Fruit fly (Drosophila melanogaster): Measurements from ENCODE around the gene ac.
A peak's percentile ranks its signal among the peaks of the same experiment; 100 is the strongest.

The ac gene

dm6 chrX:390457-390856 lies 20.6 kb downstream of the ac start:
- TF ChIP-seq OdsH (GFP tag; optimal IDR thresholded peaks at IDR 0.05) (no peak), CG32264 (GFP tag; optimal IDR thresholded peaks at IDR 0.05) (no peak), HLH106 (tag; optimal IDR thresholded peaks at IDR 0.05) (peak; percentile 8), ey (GFP tag; optimal IDR thresholded peaks at IDR 0.05) (peak; percentile 3), lola (GFP tag; optimal IDR thresholded peaks at IDR 0.05) (no peak), fru (GFP tag; optimal IDR thresholded peaks at IDR 0.05) (peak; percentile 19), h (GFP tag; optimal IDR thresholded peaks at IDR 0.05) (peak; percentile 6), Myc (optimal IDR thresholded peaks at IDR 0.05) (no peak), Abd-B (GFP tag; optimal IDR thresholded peaks at IDR 0.05) (no peak), sv (GFP tag; optimal IDR thresholded peaks at IDR 0.05) (no peak), jim (GFP tag; optimal IDR thresholded peaks at IDR 0.05) (no peak), woc (GFP tag; optimal IDR thresholded peaks at IDR 0.05) (no peak), dl (GFP tag; optimal IDR thresholded peaks at IDR 0.05; ENCODE audit: insufficient read depth in 1 of 2, partially characterized antibody in 2 of 2) (no peak), CG9705 (GFP tag; optimal IDR thresholded peaks at IDR 0.05) (no peak), Hr83 (GFP tag; optimal IDR thresholded peaks at IDR 0.05; ENCODE audit: poor library complexity, severe bottlenecking) (no peak), Sp1 (GFP tag; optimal IDR thresholded peaks at IDR 0.05) (no peak), foxo (GFP tag; optimal IDR thresholded peaks at IDR 0.05) (peak in 1 of 2 experiments; percentile 15), N (GFP tag; optimal IDR thresholded peaks at IDR 0.05) (no peak), usp (GFP tag; optimal IDR thresholded peaks at IDR 0.05) (no peak), tai (GFP tag; optimal IDR thresholded peaks at IDR 0.05) (no peak), Dif (GFP tag; optimal IDR thresholded peaks at IDR 0.05; ENCODE audit: partially characterized antibody) (no peak), dmrt93B (GFP tag; optimal IDR thresholded peaks at IDR 0.05) (no peak), Mio (GFP tag; optimal IDR thresholded peaks at IDR 0.05) (no peak), Hnf4 (GFP tag; optimal IDR thresholded peaks at IDR 0.05) (peak; percentile 7), Rel (GFP tag; optimal IDR thresholded peaks at IDR 0.05) (no peak), Rel (tag; optimal IDR thresholded peaks at IDR 0.05) (no peak), GATAd (GFP tag; optimal IDR thresholded peaks at IDR 0.05) (no peak), rgr (GFP tag; optimal IDR thresholded peaks at IDR 0.05) (peak; percentile 11), Hr78 (GFP tag; optimal IDR thresholded peaks at IDR 0.05) (no peak), Vsx2 (GFP tag; optimal IDR thresholded peaks at IDR 0.05; ENCODE audit: partially characterized antibody) (no peak), dsf (GFP tag; optimal IDR thresholded peaks at IDR 0.05; ENCODE audit: borderline replicate concordance) (no peak), brk (GFP tag; optimal IDR thresholded peaks at IDR 0.05) (no peak), br (GFP tag; optimal IDR thresholded peaks at IDR 0.05) (no peak), Jra (GFP tag; optimal IDR thresholded peaks at IDR 0.05) (no peak)

- TF ChIP-seq Vsx2 (GFP tag; optimal IDR thresholded peaks at IDR 0.05; ENCODE audit: partially characterized antibody) (no peak), HLH106 (tag; optimal IDR thresholded peaks at IDR 0.05) (no peak), Jra (GFP tag; optimal IDR thresholded peaks at IDR 0.05) (no peak), pan (optimal IDR thresholded peaks at IDR 0.05) (no peak), h (GFP tag; optimal IDR thresholded peaks at IDR 0.05) (no peak), fru (GFP tag; optimal IDR thresholded peaks at IDR 0.05) (no peak), sv (GFP tag; optimal IDR thresholded peaks at IDR 0.05) (no peak), br (GFP tag; optimal IDR thresholded peaks at IDR 0.05) (no peak), psq (GFP tag; optimal IDR thresholded peaks at IDR 0.05) (no peak), dsf (GFP tag; optimal IDR thresholded peaks at IDR 0.05; ENCODE audit: borderline replicate concordance) (no peak)
These were observed 22.4 kb downstream of the ac start for dm6 chrX:392242-392641.

DNA sequence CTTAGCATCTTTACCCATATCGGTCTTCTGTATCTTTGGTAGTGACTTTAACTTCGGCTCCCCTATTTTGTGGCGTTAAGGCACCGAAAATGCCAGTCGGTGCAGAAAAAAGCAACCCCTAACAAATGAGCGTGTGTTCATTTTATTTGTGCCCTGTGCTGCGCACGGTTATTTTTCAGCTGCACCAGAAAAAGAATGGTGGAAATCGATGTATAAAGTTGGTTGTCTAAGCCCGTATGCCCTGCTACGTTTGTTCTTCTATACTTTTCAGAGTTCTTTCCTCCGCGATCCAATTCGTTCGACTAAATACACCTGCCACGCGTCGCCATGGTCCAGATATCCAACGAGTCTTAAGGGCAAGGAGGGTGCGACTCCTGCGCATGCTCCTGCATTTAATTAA lies 23.1 kb downstream of the ac start:
- no peak for TF ChIP-seq Abd-B (GFP tag; optimal IDR thresholded peaks at IDR 0.05)
- TF ChIP-seq Dfd (GFP tag; optimal IDR thresholded peaks at IDR 0.05), result no peak
- no peak for TF ChIP-seq Hr83 (GFP tag; optimal IDR thresholded peaks at IDR 0.05; ENCODE audit: poor library complexity, severe bottlenecking)
- no peak for TF ChIP-seq CG32264 (GFP tag; optimal IDR thresholded peaks at IDR 0.05)
- TF ChIP-seq woc (GFP tag; optimal IDR thresholded peaks at IDR 0.05), result no peak
- TF ChIP-seq Hnf4 (GFP tag; optimal IDR thresholded peaks at IDR 0.05), result no peak
- TF ChIP-seq fru (GFP tag; optimal IDR thresholded peaks at IDR 0.05), result no peak
- TF ChIP-seq rgr (GFP tag; optimal IDR thresholded peaks at IDR 0.05), result no peak
- no peak for TF ChIP-seq brk (GFP tag; optimal IDR thresholded peaks at IDR 0.05)
- no peak for TF ChIP-seq dmrt93B (GFP tag; optimal IDR thresholded peaks at IDR 0.05)
- TF ChIP-seq tai (GFP tag; optimal IDR thresholded peaks at IDR 0.05), result no peak
- TF ChIP-seq foxo (GFP tag; optimal IDR thresholded peaks at IDR 0.05), result no peak
- no peak for TF ChIP-seq Vsx2 (GFP tag; optimal IDR thresholded peaks at IDR 0.05; ENCODE audit: partially characterized antibody)
- no peak for TF ChIP-seq sage (GFP tag; optimal IDR thresholded peaks at IDR 0.05)
- no peak for TF ChIP-seq br (GFP tag; optimal IDR thresholded peaks at IDR 0.05)
- no peak for TF ChIP-seq sv (GFP tag; optimal IDR thresholded peaks at IDR 0.05)
- no peak for TF ChIP-seq HLH106 (tag; optimal IDR thresholded peaks at IDR 0.05)
- TF ChIP-seq Myc (optimal IDR thresholded peaks at IDR 0.05), result no peak

Measured in whole organism, wandering third instar larva.